Fruit fly (Drosophila melanogaster) whole organism, embryonic: Measurements from ENCODE around the gene Nagk.

Experiments
- Adf1 ChIP-seq: fragments of 200-800 bp; sonication (Bioruptor generic); IDR thresholded peaks from 2 replicates; pipeline ENCODE4 v1.3.6; 2022; ENCODE audit warnings: missing biosample characterization, missing genetic modification characterization
- Atf6 ChIP-seq: fragments of 200-800 bp; sonication (Bioruptor generic); IDR thresholded peaks from 2 replicates; pipeline ENCODE4 v1.3.6; 2022; ENCODE audit warnings: missing biosample characterization, missing genetic modification characterization
- CG10267 ChIP-seq: fragments of 200-800 bp; sonication (Bioruptor generic); optimal IDR thresholded peaks from 2 replicates; lab custom pipeline; 2018; ENCODE audit warnings: missing biosample characterization, mild to moderate bottlenecking, missing genetic modification characterization, moderate library complexity
- CG10979 ChIP-seq: fragments of 200-800 bp; sonication (Bioruptor generic); optimal IDR thresholded peaks from 2 replicates; lab custom pipeline; 2018; ENCODE audit warnings: missing biosample characterization, mild to moderate bottlenecking, missing genetic modification characterization, moderate library complexity
- CG11085 ChIP-seq: fragments of 200-800 bp; sonication (Bioruptor generic); IDR thresholded peaks from 2 replicates; pipeline ENCODE4 v1.3.6; 2022; ENCODE audit warnings: missing biosample characterization, missing genetic modification characterization
- CG12219 ChIP-seq: fragments of 200-800 bp; sonication (Bioruptor generic); optimal IDR thresholded peaks from 3 replicates; lab custom pipeline; 2018; ENCODE audit warnings: missing biosample characterization, mild to moderate bottlenecking, missing genetic modification characterization
- CG13775 ChIP-seq: fragments of 200-800 bp; sonication (Bioruptor generic); optimal IDR thresholded peaks from 3 replicates; lab custom pipeline; 2017; ENCODE audit warnings: missing biosample characterization, mild to moderate bottlenecking, missing genetic modification characterization
- CG15073 ChIP-seq: fragments of 200-800 bp; sonication (Bioruptor generic); optimal IDR thresholded peaks from 2 replicates; lab custom pipeline; 2016; ENCODE audit warnings: missing biosample characterization, missing genetic modification characterization
- CG17361 ChIP-seq: fragments of 200-800 bp; sonication (Bioruptor generic); IDR thresholded peaks from 3 replicates; pipeline ENCODE4 v1.3.6; 2022; ENCODE audit warnings: missing biosample characterization, missing genetic modification characterization
- CG17568 ChIP-seq: fragments of 200-800 bp; sonication (Bioruptor generic); optimal IDR thresholded peaks from 2 replicates; lab custom pipeline; 2018; ENCODE audit warnings: missing biosample characterization, mild to moderate bottlenecking, missing genetic modification characterization, moderate library complexity
- CG18476 ChIP-seq: fragments of 200-800 bp; sonication (Bioruptor generic); optimal IDR thresholded peaks from 2 replicates; lab custom pipeline; 2016; ENCODE audit warnings: missing biosample characterization, mild to moderate bottlenecking, missing genetic modification characterization
- CG18599 ChIP-seq: fragments of 200-800 bp; sonication (Bioruptor generic); optimal IDR thresholded peaks from 3 replicates; lab custom pipeline; 2017; ENCODE audit warnings: missing biosample characterization, missing genetic modification characterization, mild to moderate bottlenecking, moderate library complexity, missing genetic modification reagents
- CG2199 ChIP-seq: fragments of 200-800 bp; sonication (Bioruptor generic); IDR thresholded peaks from 3 replicates; pipeline ENCODE4 v1.3.6; 2022; ENCODE audit warnings: missing biosample characterization, missing genetic modification characterization
- CG4282 ChIP-seq: fragments of 200-800 bp; sonication (Bioruptor generic); optimal IDR thresholded peaks from 2 replicates; lab custom pipeline; 2016; ENCODE audit warnings: missing biosample characterization, missing genetic modification characterization
- CG7963 ChIP-seq: fragments of 200-800 bp; sonication (Bioruptor generic); IDR thresholded peaks from 3 replicates; pipeline ENCODE4 v1.3.6; 2022; ENCODE audit warnings: missing biosample characterization, missing genetic modification characterization; ENCODE audit not compliant: partially characterized antibody
- CG8359 ChIP-seq: fragments of 200-800 bp; sonication (Bioruptor generic); optimal IDR thresholded peaks from 2 replicates; lab custom pipeline; 2017; ENCODE audit warnings: missing biosample characterization, mild to moderate bottlenecking, missing genetic modification characterization, borderline replicate concordance
- CG9876 ChIP-seq: fragments of 200-800 bp; sonication (Bioruptor generic); optimal IDR thresholded peaks from 2 replicates; lab custom pipeline; 2016; ENCODE audit warnings: missing biosample characterization, missing genetic modification characterization
- D19A ChIP-seq: fragments of 200-800 bp; optimal IDR thresholded peaks from 3 replicates; lab custom pipeline; 2019; ENCODE audit warnings: missing biosample characterization, mild to moderate bottlenecking, missing genetic modification characterization, moderate library complexity
- Doc2 ChIP-seq: fragments of 200-800 bp; sonication (Bioruptor generic); IDR thresholded peaks from 2 replicates; pipeline ENCODE4 v1.3.6; 2022; ENCODE audit warnings: missing biosample characterization, missing genetic modification characterization
- Hey ChIP-seq: fragments of 200-800 bp; sonication (Bioruptor generic); optimal IDR thresholded peaks from 3 replicates; lab custom pipeline; 2018; ENCODE audit warnings: missing biosample characterization, mild to moderate bottlenecking, missing genetic modification characterization
- MBD-R2 ChIP-seq: fragments of 200-800 bp; sonication (Bioruptor generic); IDR thresholded peaks from 2 replicates; pipeline ENCODE4 v1.3.6; 2022; ENCODE audit warnings: missing biosample characterization, missing genetic modification characterization
- Med ChIP-seq: fragments of 200-800 bp; sonication (Bioruptor generic); peaks from one replicate; lab custom pipeline; 2016; ENCODE audit warnings: missing biosample characterization, missing genetic modification characterization, mild to moderate bottlenecking, inconsistent platforms, moderate library complexity
- NfI ChIP-seq: fragments of 200-800 bp; sonication (Bioruptor generic); optimal IDR thresholded peaks from 3 replicates; lab custom pipeline; 2018; ENCODE audit warnings: missing biosample characterization, mild to moderate bottlenecking, missing genetic modification characterization, moderate library complexity
- Oli ChIP-seq: fragments of 200-800 bp; sonication (Bioruptor generic); optimal IDR thresholded peaks from 2 replicates; lab custom pipeline; 2018; ENCODE audit warnings: missing biosample characterization, mild to moderate bottlenecking, missing genetic modification characterization, moderate library complexity
- Pdp1 ChIP-seq, 2 experiments: fragments of 200-800 bp; sonication (Bioruptor generic); optimal IDR thresholded peaks; 3 replicates each; lab custom pipeline; 2016; ENCODE audit warnings: missing biosample characterization in 2 of 2, missing genetic modification characterization in 2 of 2, mild to moderate bottlenecking in 1 of 2, moderate library complexity in 1 of 2
- Rfx ChIP-seq: fragments of 200-800 bp; sonication (Bioruptor generic); IDR thresholded peaks from 2 replicates; pipeline ENCODE4 v1.3.6; 2022; ENCODE audit warnings: missing biosample characterization, missing genetic modification characterization
- Sin3A ChIP-seq: fragments of >200 bp; optimal IDR thresholded peaks from 2 replicates; lab custom pipeline; 2018
- Six4 ChIP-seq: fragments of 200-800 bp; sonication (Bioruptor generic); optimal IDR thresholded peaks from 2 replicates; lab custom pipeline; 2016; ENCODE audit warnings: missing biosample characterization, missing genetic modification characterization
- Sry-β ChIP-seq: fragments of 200-800 bp; sonication (Bioruptor generic); optimal IDR thresholded peaks from 2 replicates; lab custom pipeline; 2018; ENCODE audit warnings: missing biosample characterization, mild to moderate bottlenecking, missing genetic modification characterization, moderate library complexity
- Usf ChIP-seq: fragments of 200-800 bp; sonication (Bioruptor generic); optimal IDR thresholded peaks from 2 replicates; lab custom pipeline; 2017; ENCODE audit warnings: missing genotype, missing biosample characterization, missing genetic modification characterization
- abd-A ChIP-seq: fragments of 200-800 bp; sonication (Bioruptor generic); optimal IDR thresholded peaks from 3 replicates; lab custom pipeline; 2019; ENCODE audit warnings: missing biosample characterization, mild to moderate bottlenecking, missing genetic modification characterization, moderate library complexity
- crc ChIP-seq: fragments of 200-800 bp; sonication (Bioruptor generic); optimal IDR thresholded peaks from 2 replicates; lab custom pipeline; 2016; ENCODE audit warnings: missing biosample characterization, missing genetic modification characterization
- exex ChIP-seq: fragments of 200-800 bp; sonication (Bioruptor generic); optimal IDR thresholded peaks from 4 replicates; lab custom pipeline; 2018; ENCODE audit warnings: missing biosample characterization, mild to moderate bottlenecking, missing genetic modification characterization, moderate library complexity
- gcm ChIP-seq: fragments of 200-800 bp; sonication (Bioruptor generic); optimal IDR thresholded peaks from 2 replicates; lab custom pipeline; 2019; ENCODE audit warnings: missing biosample characterization, mild to moderate bottlenecking, missing genetic modification characterization, moderate library complexity
- gro ChIP-seq: fragments of 200-800 bp; sonication (Bioruptor generic); optimal IDR thresholded peaks from 2 replicates; lab custom pipeline; 2016; ENCODE audit warnings: missing biosample characterization, missing genetic modification characterization
- h ChIP-seq: fragments of >200 bp; optimal IDR thresholded peaks from 2 replicates; lab custom pipeline; 2017
- hbn ChIP-seq: fragments of 200-800 bp; sonication (Bioruptor generic); IDR thresholded peaks from 2 replicates; pipeline ENCODE4 v1.3.6; 2022; ENCODE audit warnings: missing biosample characterization, missing genetic modification characterization; ENCODE audit not compliant: partially characterized antibody
- inv ChIP-seq: fragments of 200-800 bp; sonication (Bioruptor generic); IDR thresholded peaks from 2 replicates; pipeline ENCODE4 v1.3.6; 2022; ENCODE audit warnings: missing biosample characterization, missing genetic modification characterization; ENCODE audit not compliant: partially characterized antibody
- oc ChIP-seq: fragments of 200-800 bp; sonication (Bioruptor generic); optimal IDR thresholded peaks from 2 replicates; lab custom pipeline; 2018; ENCODE audit warnings: missing biosample characterization, mild to moderate bottlenecking, missing genetic modification characterization, moderate library complexity
- onecut ChIP-seq: fragments of 200-800 bp; sonication (Bioruptor generic); IDR thresholded peaks from 2 replicates; pipeline ENCODE4 v1.3.6; 2022; ENCODE audit warnings: missing biosample characterization, missing genetic modification characterization
- psq ChIP-seq: fragments of 200-800 bp; sonication (Bioruptor generic); optimal IDR thresholded peaks from 2 replicates; lab custom pipeline; 2017; ENCODE audit warnings: missing biosample characterization, missing genetic modification characterization
- sens ChIP-seq: fragments of 200-800 bp; sonication (Bioruptor generic); peaks from one replicate; lab custom pipeline; 2016; ENCODE audit warnings: missing biosample characterization, missing genetic modification characterization
- seq ChIP-seq: fragments of 200-800 bp; sonication (Bioruptor generic); IDR thresholded peaks from 2 replicates; pipeline ENCODE4 v1.3.6; 2022; ENCODE audit warnings: missing biosample characterization, missing genetic modification characterization
- stwl ChIP-seq: fragments of 200-800 bp; sonication (Bioruptor generic); optimal IDR thresholded peaks from 3 replicates; lab custom pipeline; 2018; ENCODE audit warnings: missing biosample characterization, mild to moderate bottlenecking, missing genetic modification characterization, moderate library complexity
- sug ChIP-seq: fragments of 200-800 bp; optimal IDR thresholded peaks from 2 replicates; lab custom pipeline; 2019; ENCODE audit warnings: missing biosample characterization, mild to moderate bottlenecking, missing genetic modification characterization, moderate library complexity
- tup ChIP-seq: fragments of 200-800 bp; sonication (Bioruptor generic); optimal IDR thresholded peaks from 2 replicates; lab custom pipeline; 2016; ENCODE audit warnings: missing biosample characterization, mild to moderate bottlenecking, missing genetic modification characterization, moderate library complexity
- unpg ChIP-seq: fragments of 200-800 bp; sonication (Bioruptor generic); optimal IDR thresholded peaks from 3 replicates; lab custom pipeline; 2018; ENCODE audit warnings: missing biosample characterization, mild to moderate bottlenecking, missing genetic modification characterization, moderate library complexity
- wdn ChIP-seq: fragments of 200-800 bp; sonication (Bioruptor generic); IDR thresholded peaks from 2 replicates; pipeline ENCODE4 v1.3.6; 2022; ENCODE audit warnings: missing biosample characterization, missing genetic modification characterization
- zen ChIP-seq: fragments of 200-800 bp; sonication (Bioruptor generic); optimal IDR thresholded peaks from 3 replicates; lab custom pipeline; 2018; ENCODE audit warnings: missing biosample characterization, mild to moderate bottlenecking, missing genetic modification characterization, moderate library complexity

Gene Nagk

DNA sequence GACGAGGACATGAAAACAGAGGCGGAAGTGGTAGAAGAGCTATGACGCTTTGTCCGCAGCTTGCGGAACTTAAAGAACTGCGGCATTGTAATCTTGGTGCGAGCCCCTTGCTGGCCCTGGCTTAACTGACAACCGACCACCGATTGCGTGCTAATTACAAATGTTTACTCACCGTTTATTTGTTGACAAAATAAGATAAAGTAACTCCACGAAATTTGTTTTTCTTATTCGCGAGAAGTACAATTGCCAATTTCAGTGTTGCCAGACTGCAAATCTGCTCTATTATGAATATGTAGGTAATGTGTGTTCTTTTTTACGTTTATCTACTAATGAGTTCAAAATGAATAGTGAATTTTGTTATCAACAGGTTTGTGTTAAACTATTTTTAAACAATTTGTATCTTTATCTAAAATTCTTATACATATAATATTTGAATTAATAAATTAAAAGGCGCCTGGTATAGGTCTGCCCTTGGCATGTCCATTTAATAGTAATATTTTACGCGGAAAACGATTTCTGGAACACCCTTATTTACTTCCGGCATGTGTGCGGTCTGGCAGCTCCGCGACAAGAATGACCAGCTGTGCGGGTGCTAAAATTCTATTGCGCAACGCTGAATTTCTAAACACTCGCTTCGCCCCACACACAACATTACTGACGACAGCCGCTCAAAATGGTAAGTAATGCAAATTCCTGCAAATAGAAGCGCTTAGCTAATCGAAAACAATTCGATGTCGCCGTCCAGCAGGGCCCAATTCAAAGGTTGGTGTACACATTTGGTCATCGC, 13.8 kb upstream of the Nagk start, which contains the start of the genes Atg4b and Hibch (continued):
- peak; percentile 83 for TF ChIP-seq Oli (tag; lab: Kevin White, UChicago)
- peak; percentile 51 for TF ChIP-seq stwl (tag; lab: Kevin White, UChicago)
- TF ChIP-seq crc (GFP tag; lab: Kevin White, UChicago), result no peak
- no peak for TF ChIP-seq CG7963 (GFP tag; lab: Robert Waterston, UW)
- TF ChIP-seq Six4 (GFP tag; lab: Kevin White, UChicago), result peak; percentile 62
- TF ChIP-seq unpg, result peak; percentile 80
- TF ChIP-seq CG10267 (tag; lab: Kevin White, UChicago), result peak; percentile 81
- TF ChIP-seq Doc2, result no peak
- TF ChIP-seq CG18476 (GFP tag; lab: Kevin White, UChicago), result peak; percentile 64
- TF ChIP-seq oc (tag; lab: Kevin White, UChicago), result no peak
- no peak for TF ChIP-seq inv
- no peak for TF ChIP-seq Sin3A
- peak; percentile 20 for TF ChIP-seq psq (GFP tag; lab: Kevin White, UChicago)
- peak; percentile 83; the same call in 1 of the 2 replicates for TF ChIP-seq Atf6 (GFP tag; lab: Robert Waterston, UW)
- peak; percentile 48 for TF ChIP-seq Sry-β (GFP tag; lab: Kevin White, UChicago)
- no peak for TF ChIP-seq abd-A (tag; lab: Kevin White, UChicago)
- no peak for TF ChIP-seq CG17568 (GFP tag; lab: Kevin White, UChicago)
- TF ChIP-seq CG4282 (GFP tag; lab: Kevin White, UChicago), result no peak
- TF ChIP-seq D19A (tag; lab: Kevin White, UChicago), result no peak
- TF ChIP-seq CG10979 (tag; lab: Kevin White, UChicago), result peak; percentile 84
- peak; percentile 11 for TF ChIP-seq tup (GFP tag; lab: Kevin White, UChicago)
- TF ChIP-seq Med (GFP tag; lab: Kevin White, UChicago), result peak; percentile 70
- no peak for TF ChIP-seq CG9876 (GFP tag; lab: Kevin White, UChicago)
- TF ChIP-seq wdn (GFP tag; lab: Robert Waterston, UW), result peak; percentile 79
- TF ChIP-seq zen (tag; lab: Kevin White, UChicago), result peak; percentile 91
- peak; percentile 87 for TF ChIP-seq MBD-R2
- peak; percentile 95 for TF ChIP-seq CG17361 (GFP tag; lab: Robert Waterston, UW)
- TF ChIP-seq CG8359 (GFP tag; lab: Kevin White, UChicago), result peak; percentile 52
- peak; percentile 43; the same call in 1 of the 2 replicates for TF ChIP-seq Adf1 (GFP tag; lab: Robert Waterston, UW)
- TF ChIP-seq CG18599 (GFP tag; lab: Kevin White, UChicago), result peak; percentile 91
- TF ChIP-seq Rfx (GFP tag; lab: Robert Waterston, UW), result peak; percentile 89
- TF ChIP-seq sens (GFP tag; lab: Kevin White, UChicago), result peak; percentile 3
- no peak for TF ChIP-seq CG15073 (GFP tag; lab: Kevin White, UChicago)
- peak; percentile 31 for TF ChIP-seq Hey (tag; lab: Kevin White, UChicago)
- peak; percentile 52 for TF ChIP-seq Usf (GFP tag; lab: Kevin White, UChicago)
- peak; percentile 43 for TF ChIP-seq CG12219 (GFP tag; lab: Kevin White, UChicago)
- TF ChIP-seq gro, result no peak
- peak; percentile 87 for TF ChIP-seq exex (tag; lab: Kevin White, UChicago)
- TF ChIP-seq onecut, result peak; percentile 49
- peak; percentile 85 for TF ChIP-seq NfI (GFP tag; lab: Kevin White, UChicago)
- TF ChIP-seq Pdp1 (GFP tag; optimal IDR thresholded peaks at IDR 0.05; lab: Kevin White, UChicago), result peak; percentile 49 to 100
- TF ChIP-seq CG11085 (GFP tag; lab: Robert Waterston, UW), result peak; percentile 82
- TF ChIP-seq CG2199 (GFP tag; lab: Robert Waterston, UW), result no peak
- no peak for TF ChIP-seq h
- peak; percentile 93 for TF ChIP-seq sug (tag; lab: Kevin White, UChicago)
- TF ChIP-seq gcm (GFP tag; lab: Kevin White, UChicago), result peak; percentile 84
- TF ChIP-seq seq, result peak; percentile 68
- peak; percentile 87 for TF ChIP-seq CG13775 (GFP tag; lab: Kevin White, UChicago)
- TF ChIP-seq hbn, result no peak
